ENCODE assay signal across 3 worm cellular contexts in the genomic region with DNA sequence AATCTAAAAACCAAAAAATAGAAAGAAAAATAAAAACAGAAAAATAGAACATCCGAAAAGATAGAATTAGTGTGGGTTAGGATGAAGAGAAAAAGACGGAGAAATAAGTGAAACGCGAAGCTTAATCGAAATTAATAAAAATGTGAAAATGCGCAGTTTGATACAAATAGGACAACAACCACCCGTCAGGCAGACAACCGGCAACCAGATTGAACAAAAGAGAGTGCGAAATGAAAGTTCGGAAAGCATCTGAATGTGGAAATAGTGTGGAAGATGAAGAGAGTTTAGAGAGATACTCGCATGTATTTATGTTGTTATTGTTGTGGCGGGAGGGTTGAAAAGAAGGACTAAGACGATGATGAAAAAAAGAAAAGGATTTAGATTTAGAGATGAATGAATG.
A peak's percentile ranks its signal among the peaks of the same experiment; 100 is the strongest.
TF ChIP-seq lines count a peak whose summit lies in the region.

No protein-coding gene starts in this region.

TF ChIP-seq in whole organism, L1 larva, 84 proteins besides CTCF, POLR2A, EP300 and RAD21:
- TF ChIP-seq blmp-1 (tag; optimal IDR thresholded peaks at IDR 0.05; lab: Kevin White, UChicago): peak; percentile 96
- peak; percentile 62 for TF ChIP-seq lin-14 (GFP tag; optimal IDR thresholded peaks at IDR 0.05; lab: Kevin White, UChicago)
- no peak for TF ChIP-seq unc-86 (tag; optimal IDR thresholded peaks at IDR 0.05; lab: Kevin White, UChicago)

TF ChIP-seq in whole organism, L3 larva, 47 proteins besides CTCF, POLR2A, EP300 and RAD21:
- TF ChIP-seq nhr-23 (tag; optimal IDR thresholded peaks at IDR 0.05; lab: Kevin White, UChicago): peak; percentile 25
- TF ChIP-seq fos-1 (tag; optimal IDR thresholded peaks at IDR 0.05; lab: Kevin White, UChicago): no peak
- no peak for TF ChIP-seq ztf-11 (tag; optimal IDR thresholded peaks at IDR 0.05; lab: Kevin White, UChicago)
- no peak for TF ChIP-seq nhr-237 (tag; optimal IDR thresholded peaks at IDR 0.05; lab: Kevin White, UChicago)

TF ChIP-seq in whole organism, mixed stage, embryonic, 35 proteins besides CTCF, POLR2A, EP300 and RAD21:
- TF ChIP-seq ceh-39 (tag; optimal IDR thresholded peaks at IDR 0.05; lab: Kevin White, UChicago) (no peak), blmp-1 (tag; optimal IDR thresholded peaks at IDR 0.05; lab: Kevin White, UChicago) (peak; percentile 74)
